Fruit fly (Drosophila melanogaster) whole organism, embryonic: ENCODE measurements around the gene CG14830.

Experiments
- Atf-2 ChIP-seq: fragments of 200-800 bp; sonication (Bioruptor generic); optimal IDR thresholded peaks from 2 replicates; lab custom pipeline; 2016; ENCODE audit warnings: missing biosample characterization, missing genetic modification characterization
- Atf6 ChIP-seq: fragments of 200-800 bp; sonication (Bioruptor generic); IDR thresholded peaks from 2 replicates; pipeline ENCODE4 v1.3.6; 2022; ENCODE audit warnings: missing biosample characterization, missing genetic modification characterization
- BEAF-32 ChIP-seq: fragments of 200-800 bp; sonication (Bioruptor generic); optimal IDR thresholded peaks from 3 replicates; lab custom pipeline; 2017; ENCODE audit warnings: missing biosample characterization, missing genetic modification characterization, mild to moderate bottlenecking, moderate library complexity, missing genetic modification reagents
- CG11504 ChIP-seq: fragments of 200-800 bp; sonication (Bioruptor generic); optimal IDR thresholded peaks from 3 replicates; lab custom pipeline; 2019; ENCODE audit warnings: missing biosample characterization, mild to moderate bottlenecking, missing genetic modification characterization, moderate library complexity
- CG11723 ChIP-seq: fragments of 200-800 bp; sonication (Bioruptor generic); optimal IDR thresholded peaks from 2 replicates; lab custom pipeline; 2017; ENCODE audit warnings: missing biosample characterization, mild to moderate bottlenecking, missing genetic modification characterization
- CG12104 ChIP-seq: fragments of 200-800 bp; sonication (Bioruptor generic); optimal IDR thresholded peaks from 3 replicates; lab custom pipeline; 2016; ENCODE audit warnings: missing biosample characterization, missing genetic modification characterization
- CG12155 ChIP-seq: fragments of 200-800 bp; sonication (Bioruptor generic); optimal IDR thresholded peaks from 3 replicates; lab custom pipeline; 2016; ENCODE audit warnings: missing biosample characterization, missing genetic modification characterization
- CG12299 ChIP-seq: fragments of 200-800 bp; sonication (Bioruptor generic); optimal IDR thresholded peaks from 2 replicates; lab custom pipeline; 2018; ENCODE audit warnings: missing biosample characterization, mild to moderate bottlenecking, missing genetic modification characterization
- CG14441 ChIP-seq: fragments of 200-800 bp; sonication (Bioruptor generic); IDR thresholded peaks from 2 replicates; pipeline ENCODE4 v1.3.6; 2022; ENCODE audit warnings: missing biosample characterization, missing genetic modification characterization
- CG16813 ChIP-seq: fragments of 200-800 bp; sonication (Bioruptor generic); IDR thresholded peaks from 3 replicates; pipeline ENCODE4 v1.3.6; 2022; ENCODE audit warnings: missing biosample characterization, missing genetic modification characterization; ENCODE audit not compliant: partially characterized antibody
- CG17328 ChIP-seq: fragments of 200-800 bp; sonication (Bioruptor generic); IDR thresholded peaks from 2 replicates; pipeline ENCODE4 v1.3.6; 2022; ENCODE audit warnings: missing biosample characterization, missing genetic modification characterization
- CG31388 ChIP-seq: fragments of 200-800 bp; sonication (Bioruptor generic); optimal IDR thresholded peaks from 2 replicates; lab custom pipeline; 2016; ENCODE audit warnings: missing biosample characterization, missing genetic modification characterization
- CG34422 ChIP-seq: fragments of 200-800 bp; sonication (Bioruptor generic); IDR thresholded peaks from 3 replicates; pipeline ENCODE4 v1.3.6; 2022; ENCODE audit warnings: missing biosample characterization, missing genetic modification characterization
- CG3995 ChIP-seq: fragments of 200-800 bp; sonication (Bioruptor generic); optimal IDR thresholded peaks from 3 replicates; lab custom pipeline; 2016; ENCODE audit warnings: missing biosample characterization, missing genetic modification characterization
- CG6272 ChIP-seq: fragments of 200-800 bp; sonication (Bioruptor generic); IDR thresholded peaks from 2 replicates; pipeline ENCODE4 v1.3.6; 2022; ENCODE audit warnings: missing biosample characterization, missing genetic modification characterization
- CG7556 ChIP-seq: fragments of 200-800 bp; sonication (Bioruptor generic); optimal IDR thresholded peaks from 2 replicates; lab custom pipeline; 2017; ENCODE audit warnings: missing biosample characterization, mild to moderate bottlenecking, missing genetic modification characterization
- CG7745 ChIP-seq: fragments of 200-800 bp; sonication (Bioruptor generic); optimal IDR thresholded peaks from 2 replicates; lab custom pipeline; 2018; ENCODE audit warnings: missing biosample characterization, mild to moderate bottlenecking, missing genetic modification characterization, moderate library complexity
- CG7928 ChIP-seq: fragments of 200-800 bp; sonication (Bioruptor generic); optimal IDR thresholded peaks from 2 replicates; lab custom pipeline; 2017; ENCODE audit warnings: missing biosample characterization, mild to moderate bottlenecking, missing genetic modification characterization
- CG8478 ChIP-seq: fragments of >200 bp; optimal IDR thresholded peaks from 2 replicates; lab custom pipeline; 2018
- CG8924 ChIP-seq: fragments of 200-800 bp; optimal IDR thresholded peaks from 3 replicates; lab custom pipeline; 2019; ENCODE audit warnings: missing biosample characterization, mild to moderate bottlenecking, missing genetic modification characterization, moderate library complexity
- CG9876 ChIP-seq: fragments of 200-800 bp; sonication (Bioruptor generic); optimal IDR thresholded peaks from 2 replicates; lab custom pipeline; 2016; ENCODE audit warnings: missing biosample characterization, missing genetic modification characterization
- Lpt ChIP-seq: fragments of >200 bp; optimal IDR thresholded peaks from 2 replicates; lab custom pipeline; 2018; ENCODE audit warnings: missing biosample characterization, missing genetic modification characterization
- MBD-R2 ChIP-seq: fragments of 200-800 bp; sonication (Bioruptor generic); IDR thresholded peaks from 2 replicates; pipeline ENCODE4 v1.3.6; 2022; ENCODE audit warnings: missing biosample characterization, missing genetic modification characterization
- Meics ChIP-seq: fragments of 200-800 bp; sonication (Bioruptor generic); optimal IDR thresholded peaks from 2 replicates; lab custom pipeline; 2017; ENCODE audit warnings: missing biosample characterization, mild to moderate bottlenecking, missing genetic modification characterization
- NC2β ChIP-seq: fragments of 200-800 bp; sonication (Bioruptor generic); optimal IDR thresholded peaks from 2 replicates; lab custom pipeline; 2016; ENCODE audit warnings: missing biosample characterization, missing genetic modification characterization
- Oaz ChIP-seq: fragments of 200-800 bp; sonication (Bioruptor generic); IDR thresholded peaks from 2 replicates; pipeline ENCODE4 v1.3.6; 2022; ENCODE audit warnings: missing biosample characterization, missing genetic modification characterization
- Xbp1 ChIP-seq: fragments of 200-800 bp; sonication (Bioruptor generic); optimal IDR thresholded peaks from 3 replicates; lab custom pipeline; 2016; ENCODE audit warnings: missing biosample characterization, mild to moderate bottlenecking, missing genetic modification characterization
- ap ChIP-seq: fragments of 200-800 bp; sonication (Bioruptor generic); IDR thresholded peaks from 2 replicates; pipeline ENCODE4 v1.3.6; 2022; ENCODE audit warnings: missing biosample characterization, missing genetic modification characterization
- bigmax ChIP-seq: fragments of 200-800 bp; sonication (Bioruptor generic); optimal IDR thresholded peaks from 2 replicates; lab custom pipeline; 2018; ENCODE audit warnings: missing biosample characterization, mild to moderate bottlenecking, missing genetic modification characterization
- br ChIP-seq: fragments of >200 bp; optimal IDR thresholded peaks from 2 replicates; lab custom pipeline; 2017
- crc ChIP-seq: fragments of 200-800 bp; sonication (Bioruptor generic); optimal IDR thresholded peaks from 2 replicates; lab custom pipeline; 2016; ENCODE audit warnings: missing biosample characterization, missing genetic modification characterization
- dan ChIP-seq: fragments of 200-800 bp; sonication (Bioruptor generic); IDR thresholded peaks from 2 replicates; pipeline ENCODE4 v1.3.6; 2022; ENCODE audit warnings: missing biosample characterization, missing genetic modification characterization
- dmrt99B ChIP-seq: fragments of 200-800 bp; sonication (Bioruptor generic); optimal IDR thresholded peaks from 2 replicates; lab custom pipeline; 2018; ENCODE audit warnings: missing biosample characterization, mild to moderate bottlenecking, missing genetic modification characterization, moderate library complexity
- ftz-f1 ChIP-seq: fragments of 200-800 bp; sonication (Bioruptor generic); optimal IDR thresholded peaks from 2 replicates; lab custom pipeline; 2016; ENCODE audit warnings: missing biosample characterization, missing genetic modification characterization
- gcm ChIP-seq: fragments of 200-800 bp; sonication (Bioruptor generic); optimal IDR thresholded peaks from 2 replicates; lab custom pipeline; 2019; ENCODE audit warnings: missing biosample characterization, mild to moderate bottlenecking, missing genetic modification characterization, moderate library complexity
- gsb ChIP-seq: fragments of 200-800 bp; sonication (Bioruptor generic); IDR thresholded peaks from 2 replicates; pipeline ENCODE4 v1.3.6; 2022; ENCODE audit warnings: missing biosample characterization, missing genetic modification characterization
- ham ChIP-seq: fragments of 200-800 bp; sonication (Bioruptor generic); IDR thresholded peaks from 2 replicates; pipeline ENCODE4 v1.3.6; 2022; ENCODE audit warnings: missing biosample characterization, missing genetic modification characterization
- insv ChIP-seq, 2 experiments: fragments of 200-800 bp; sonication (Bioruptor generic); optimal IDR thresholded peaks; 3 replicates each; lab custom pipeline; 2016 to 2018; ENCODE audit warnings: missing biosample characterization in 2 of 2, missing genetic modification characterization in 2 of 2
- jing ChIP-seq: fragments of 200-800 bp; sonication (Bioruptor generic); optimal IDR thresholded peaks from 2 replicates; lab custom pipeline; 2018; ENCODE audit warnings: missing biosample characterization, mild to moderate bottlenecking, missing genetic modification characterization
- klu ChIP-seq: fragments of 200-800 bp; sonication (Bioruptor generic); IDR thresholded peaks from 2 replicates; pipeline ENCODE4 v1.3.6; 2022; ENCODE audit warnings: missing biosample characterization, missing genetic modification characterization
- lilli ChIP-seq: fragments of 200-800 bp; sonication (Bioruptor generic); optimal IDR thresholded peaks from 3 replicates; lab custom pipeline; 2016; ENCODE audit warnings: missing biosample characterization, missing genetic modification characterization
- lov ChIP-seq, 2 experiments: fragments of 200-800 bp in 1 of 2; fragments of >200 bp in 1 of 2; sonication (Bioruptor generic) in 1 of 2; IDR thresholded peaks in 1 of 2; optimal IDR thresholded peaks in 1 of 2; 2 replicates in 1 of 2; 3 replicates in 1 of 2; pipeline versions ENCODE4 v1.3.6 to Lab custom; 2017 to 2022; ENCODE audit warnings: missing biosample characterization in 1 of 2, missing genetic modification characterization in 1 of 2
- maf-S ChIP-seq: fragments of 200-800 bp; sonication (Bioruptor generic); optimal IDR thresholded peaks from 2 replicates; lab custom pipeline; 2016; ENCODE audit warnings: missing biosample characterization, missing genetic modification characterization
- nerfin-1 ChIP-seq: fragments of 200-800 bp; sonication (Bioruptor generic); optimal IDR thresholded peaks from 3 replicates; lab custom pipeline; 2019; ENCODE audit warnings: missing biosample characterization, mild to moderate bottlenecking, missing genetic modification characterization, moderate library complexity
- pzg ChIP-seq: fragments of 200-800 bp; sonication (Bioruptor generic); optimal IDR thresholded peaks from 3 replicates; lab custom pipeline; 2018; ENCODE audit warnings: missing biosample characterization, mild to moderate bottlenecking, missing genetic modification characterization, moderate library complexity
- rib ChIP-seq: fragments of 200-800 bp; sonication (Bioruptor generic); IDR thresholded peaks from 2 replicates; pipeline ENCODE4 v1.3.6; 2022; ENCODE audit warnings: missing biosample characterization, missing genetic modification characterization
- ro ChIP-seq: fragments of 200-800 bp; sonication (Bioruptor generic); IDR thresholded peaks from 2 replicates; pipeline ENCODE4 v1.3.6; 2022; ENCODE audit warnings: missing biosample characterization, missing genetic modification characterization
- shn ChIP-seq: fragments of 200-800 bp; sonication (Bioruptor generic); optimal IDR thresholded peaks from 3 replicates; lab custom pipeline; 2016; ENCODE audit warnings: missing biosample characterization, missing genetic modification characterization
- sob ChIP-seq: fragments of 200-800 bp; sonication (Bioruptor generic); IDR thresholded peaks from 2 replicates; pipeline ENCODE4 v1.3.6; 2022; ENCODE audit warnings: missing biosample characterization, missing genetic modification characterization
- tio ChIP-seq: fragments of 200-800 bp; sonication (Bioruptor generic); optimal IDR thresholded peaks from 2 replicates; lab custom pipeline; 2017; ENCODE audit warnings: missing biosample characterization, missing genetic modification characterization, inconsistent platforms
- trem ChIP-seq: fragments of 200-800 bp; optimal IDR thresholded peaks from 3 replicates; lab custom pipeline; 2019; ENCODE audit warnings: missing biosample characterization, mild to moderate bottlenecking, missing genetic modification characterization, moderate library complexity
- unc-4 ChIP-seq: fragments of 200-800 bp; sonication (Bioruptor generic); IDR thresholded peaks from 2 replicates; pipeline ENCODE4 v1.3.6; 2022; ENCODE audit warnings: missing biosample characterization, missing genetic modification characterization; ENCODE audit not compliant: partially characterized antibody

Gene CG14830

DNA sequence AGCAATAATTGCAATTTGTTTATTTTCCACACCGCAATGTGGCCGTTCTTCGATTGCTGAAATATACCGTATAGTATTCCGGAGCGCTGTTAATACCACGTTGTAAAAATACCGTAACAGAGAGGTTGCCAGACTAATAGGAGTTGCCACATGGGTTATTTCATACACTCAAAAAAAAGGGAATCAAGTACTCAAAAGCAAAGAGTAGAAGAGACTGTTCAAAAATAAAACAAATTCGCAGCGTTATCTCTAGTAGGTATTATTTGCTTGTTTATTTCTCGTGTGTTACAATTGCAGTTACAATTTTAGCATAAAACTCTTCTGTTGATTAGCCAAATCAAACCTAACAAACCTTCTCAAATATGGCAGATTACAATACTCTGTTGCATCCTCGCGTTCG lies 13.3 kb downstream of the CG14830 start, which contains the start of gene MED4 (continued):
- TF ChIP-seq gsb (GFP tag; lab: Robert Waterston, UW) (peak; percentile 49), lilli (peak; percentile 89), BEAF-32 (GFP tag; lab: Kevin White, UChicago) (peak; percentile 48), Meics (GFP tag; lab: Kevin White, UChicago) (peak; percentile 79), Xbp1 (GFP tag; lab: Kevin White, UChicago) (peak; percentile 89), CG14441 (GFP tag; lab: Robert Waterston, UW) (peak; percentile 74), unc-4 (GFP tag; lab: Robert Waterston, UW) (peak; percentile 14; the same call in 1 of the 2 replicates), lov (optimal IDR thresholded peaks at IDR 0.05; lab: Kevin White, UChicago) (no peak), lov (GFP tag; IDR thresholded peaks at IDR 0.05; lab: Robert Waterston, UW) (no peak), crc (GFP tag; lab: Kevin White, UChicago) (peak; percentile 59), MBD-R2 (GFP tag; lab: Robert Waterston, UW) (peak; percentile 94), CG12155 (GFP tag; lab: Kevin White, UChicago) (peak; percentile 82), NC2β (GFP tag; lab: Kevin White, UChicago) (peak; percentile 89), Atf6 (GFP tag; lab: Robert Waterston, UW) (peak; percentile 78), CG17328 (peak; percentile 73), CG9876 (peak; percentile 87), bigmax (GFP tag; lab: Kevin White, UChicago) (no peak), sob (GFP tag; lab: Robert Waterston, UW) (peak; percentile 82), dan (no peak), CG3995 (peak; percentile 29), jing (GFP tag; lab: Kevin White, UChicago) (no peak), CG7556 (GFP tag; lab: Kevin White, UChicago) (peak; percentile 62), Atf-2 (GFP tag; lab: Kevin White, UChicago) (peak; percentile 83), ham (peak; percentile 25; the same call in 1 of the 2 replicates), CG11723 (GFP tag; lab: Kevin White, UChicago) (peak; percentile 36), Oaz (GFP tag; lab: Robert Waterston, UW) (no peak), dmrt99B (tag; lab: Kevin White, UChicago) (no peak), CG11504 (peak; percentile 75), ftz-f1 (no peak), trem (tag; lab: Kevin White, UChicago) (peak; percentile 56), insv (GFP tag; optimal IDR thresholded peaks at IDR 0.05; lab: Kevin White, UChicago) (peak in 1 of 2 experiments; percentile 17), maf-S (GFP tag; lab: Kevin White, UChicago) (peak; percentile 77), br (no peak), CG12299 (tag; lab: Kevin White, UChicago) (peak; percentile 69), pzg (GFP tag; lab: Kevin White, UChicago) (peak; percentile 95), tio (GFP tag; lab: Kevin White, UChicago) (no peak), nerfin-1 (tag; lab: Kevin White, UChicago) (peak; percentile 51), shn (GFP tag; lab: Kevin White, UChicago) (peak; percentile 82), gcm (GFP tag; lab: Kevin White, UChicago) (peak; percentile 64), klu (GFP tag; lab: Robert Waterston, UW) (peak; percentile 54; the same call in 1 of the 2 replicates), CG34422 (peak; percentile 92), CG8478 (lab: Kevin White, UChicago) (no peak), CG6272 (peak; percentile 54; the same call in 1 of the 2 replicates), Lpt (GFP tag; lab: Kevin White, UChicago) (no peak), CG7928 (GFP tag; lab: Kevin White, UChicago) (peak; percentile 37), CG8924 (tag; lab: Kevin White, UChicago) (peak; percentile 82), rib (GFP tag; lab: Robert Waterston, UW) (peak; percentile 64; the same call in 1 of the 2 replicates), CG7745 (tag; lab: Kevin White, UChicago) (no peak), CG12104 (GFP tag; lab: Kevin White, UChicago) (peak; percentile 57), CG31388 (no peak), CG16813 (GFP tag; lab: Robert Waterston, UW) (no peak), ro (no peak), ap (GFP tag; lab: Robert Waterston, UW) (peak; percentile 30; the same call in 1 of the 2 replicates)
